Worm (Caenorhabditis elegans): ENCODE results near the gene C08B11.9.

The C08B11.9 gene

ce11 chrII:8071012-8071625 lies 33.1 kb upstream of the C08B11.9 start (continued):
- TF ChIP-seq hif-1 (tag; optimal IDR thresholded peaks at IDR 0.05), result no peak
- TF ChIP-seq ceh-62 (tag; optimal IDR thresholded peaks at IDR 0.05), result no peak
- TF ChIP-seq Y75B8A.6 (GFP tag; IDR thresholded peaks at IDR 0.05), result no peak
- no peak for TF ChIP-seq madf-5 (GFP tag; IDR thresholded peaks at IDR 0.05)
- no peak for TF ChIP-seq dpl-1 (GFP tag; optimal IDR thresholded peaks at IDR 0.05)
- TF ChIP-seq dmd-6 (GFP tag; IDR thresholded peaks at IDR 0.05), result 0 out of 2 replicates have a peak, but pooled peaks have one; percentile 17
- no peak for TF ChIP-seq mep-1 (tag; optimal IDR thresholded peaks at IDR 0.05)
- TF ChIP-seq nhr-111 (GFP tag; optimal IDR thresholded peaks at IDR 0.05), result no peak
- no peak for TF ChIP-seq fkh-10 (GFP tag; optimal IDR thresholded peaks at IDR 0.05)
- TF ChIP-seq nhr-48 (tag; optimal IDR thresholded peaks at IDR 0.05), result no peak
- TF ChIP-seq unc-130 (GFP tag; optimal IDR thresholded peaks at IDR 0.05), result no peak
- no peak for TF ChIP-seq rbr-2 (tag; optimal IDR thresholded peaks at IDR 0.05)
- TF ChIP-seq zfp-2 (tag; optimal IDR thresholded peaks at IDR 0.05), result no peak
- no peak for TF ChIP-seq ZK337.2 (GFP tag; IDR thresholded peaks at IDR 0.05)
- TF ChIP-seq cey-2 (tag; optimal IDR thresholded peaks at IDR 0.05; ENCODE audit: borderline replicate concordance, insufficient read depth), result no peak
- no peak for TF ChIP-seq zag-1 (tag; optimal IDR thresholded peaks at IDR 0.05)
- no peak for TF ChIP-seq zip-2 (tag; optimal IDR thresholded peaks at IDR 0.05)
- TF ChIP-seq nhr-25 (tag; optimal IDR thresholded peaks at IDR 0.05; ENCODE audit: borderline replicate concordance, insufficient read depth), result no peak
- TF ChIP-seq set-16 (GFP tag; IDR thresholded peaks at IDR 0.05), result no peak
- TF ChIP-seq zip-11 (GFP tag; IDR thresholded peaks at IDR 0.05), result no peak
- peak; percentile 22 for TF ChIP-seq hlh-11 (tag; optimal IDR thresholded peaks at IDR 0.05)
- no peak for TF ChIP-seq D1046.2 (GFP tag; IDR thresholded peaks at IDR 0.05)
- TF ChIP-seq F10B5.3 (tag; optimal IDR thresholded peaks at IDR 0.05), result no peak
- TF ChIP-seq daf-16 (GFP tag; optimal IDR thresholded peaks at IDR 0.05), result no peak
- peak; percentile 59 for TF ChIP-seq daf-16 (tag; optimal IDR thresholded peaks at IDR 0.05)
- no peak for TF ChIP-seq nhr-6 (tag; optimal IDR thresholded peaks at IDR 0.05)
- TF ChIP-seq hmg-1.1 (GFP tag; IDR thresholded peaks at IDR 0.05), result no peak
- TF ChIP-seq lin-39 (tag; optimal IDR thresholded peaks at IDR 0.05), result no peak
- no peak for TF ChIP-seq ceh-32 (tag; optimal IDR thresholded peaks at IDR 0.05; ENCODE audit: poor library complexity)
- TF ChIP-seq fos-1 (tag; optimal IDR thresholded peaks at IDR 0.05), result no peak
- no peak for TF ChIP-seq unc-62 (GFP tag; optimal IDR thresholded peaks at IDR 0.05 in 1 of 2)
- no peak for TF ChIP-seq unc-62 (tag; optimal IDR thresholded peaks at IDR 0.05)
- TF ChIP-seq spr-1 (tag; optimal IDR thresholded peaks at IDR 0.05), result no peak
- no peak for TF ChIP-seq ama-1 (optimal IDR thresholded peaks at IDR 0.05)
- TF ChIP-seq F37D6.2 (tag; optimal IDR thresholded peaks at IDR 0.05), result no peak
- no peak for TF ChIP-seq duxl-1 (tag; optimal IDR thresholded peaks at IDR 0.05; ENCODE audit: poor library complexity)
- TF ChIP-seq arid-1 (GFP tag; conservative IDR thresholded peaks at IDR 0.05), result no peak
- TF ChIP-seq mxl-2 (GFP tag; conservative IDR thresholded peaks at IDR 0.05), result no peak
- no peak for TF ChIP-seq nhr-41 (GFP tag; IDR thresholded peaks at IDR 0.05)
- TF ChIP-seq ceh-44 (GFP tag; IDR thresholded peaks at IDR 0.05), result no peak
- TF ChIP-seq unc-39 (tag; optimal IDR thresholded peaks at IDR 0.05), result no peak
- TF ChIP-seq F49E8.2 (tag; optimal IDR thresholded peaks at IDR 0.05; ENCODE audit: borderline replicate concordance), result no peak
- TF ChIP-seq T20F7.1 (GFP tag; optimal IDR thresholded peaks at IDR 0.05), result no peak
- no peak for TF ChIP-seq egl-27 (tag; optimal IDR thresholded peaks at IDR 0.05)
- TF ChIP-seq ceh-82 (tag; optimal IDR thresholded peaks at IDR 0.05), result no peak
- no peak for TF ChIP-seq lsy-2 (tag; optimal IDR thresholded peaks at IDR 0.05)
- no peak for TF ChIP-seq nhr-10 (tag; optimal IDR thresholded peaks at IDR 0.05)
- no peak for TF ChIP-seq lir-3 (tag; optimal IDR thresholded peaks at IDR 0.05)
- no peak for TF ChIP-seq snpc-4 (tag; optimal IDR thresholded peaks at IDR 0.05)
- no peak for TF ChIP-seq mdt-29 (GFP tag; IDR thresholded peaks at IDR 0.05)
- no peak for TF ChIP-seq skn-1 (tag; optimal IDR thresholded peaks at IDR 0.05)
- no peak for TF ChIP-seq ceh-28 (tag; optimal IDR thresholded peaks at IDR 0.05)
